Fruit fly (Drosophila melanogaster): ENCODE measurements around the gene spas.

- no peak for TF ChIP-seq CTCF (optimal IDR thresholded peaks at IDR 0.05)
- no peak for TF ChIP-seq CG8478 (optimal IDR thresholded peaks at IDR 0.05)
Measured at dm6 chr3R:24079110-24079509, 41.1 kb downstream of the spas start.

All from S2 (cell line).